Worm (Caenorhabditis elegans) whole organism, mixed stage, embryonic: ENCODE measurements around the gene R01H2.8.

Source experiments
- flh-1 ChIP-seq: fragments of 200-800 bp; sonication (Bioruptor generic); optimal IDR thresholded peaks from 2 replicates; lab custom pipeline; 2018; ENCODE audit warnings: mild to moderate bottlenecking, missing genetic modification characterization, moderate library complexity, missing compliant biosample characterization
- snpc-4 ChIP-seq: fragments of 150-350 bp; optimal IDR thresholded peaks from 2 replicates; lab custom pipeline; 2014; ENCODE audit warnings: missing biosample characterization, missing genetic modification characterization
- unc-62 ChIP-seq: fragments of 150-350 bp; optimal IDR thresholded peaks from 2 replicates; lab custom pipeline; 2014; ENCODE audit warnings: missing biosample characterization, missing genetic modification reagents, missing genetic modification characterization

DNA sequence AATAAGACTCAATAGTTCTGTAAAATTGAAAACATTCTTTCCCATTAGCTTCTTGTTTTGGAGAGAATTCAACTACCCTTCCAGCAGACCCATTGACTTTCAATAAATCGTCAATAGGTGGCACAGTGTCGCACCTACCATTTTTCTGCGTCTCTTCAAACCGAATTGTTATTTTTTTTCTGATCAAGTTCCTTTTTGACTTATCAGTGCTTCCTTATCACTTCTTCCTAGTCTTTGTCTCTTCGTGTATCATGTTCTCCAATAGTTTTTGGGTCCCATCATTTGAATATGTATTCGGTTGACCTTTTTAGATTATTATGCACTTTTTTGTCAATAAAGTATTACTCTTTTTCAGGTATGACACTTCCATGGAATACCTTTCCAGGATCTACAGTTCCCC is 39.1 kb downstream of the R01H2.8 start, which contains the start of gene odd-1:
- TF ChIP-seq snpc-4 (tag; lab: Kevin White, UChicago) = no peak
- no peak for TF ChIP-seq flh-1 (GFP tag; lab: Kevin White, UChicago)
- TF ChIP-seq unc-62 = no peak
